Fruit fly (Drosophila melanogaster) whole organism: ENCODE data around the gene sordd2.

Experiments
- CG8478 ChIP-seq: fragments of >200 bp; optimal IDR thresholded peaks from 2 replicates; lab custom pipeline; 2018; ENCODE audit warnings: inconsistent platforms
- Dll ChIP-seq: fragments of >200 bp; optimal IDR thresholded peaks from 2 replicates; lab custom pipeline; 2017
- EcR ChIP-seq, 2 experiments: fragments of >200 bp; optimal IDR thresholded peaks; 2 replicates each; lab custom pipeline; 2017; ENCODE audit warnings: missing biosample characterization in 2 of 2, missing genetic modification characterization in 2 of 2, missing genetic modification reagents in 2 of 2
- pan ChIP-seq: fragments of >200 bp; optimal IDR thresholded peaks from 2 replicates; lab custom pipeline; 2017
- psq ChIP-seq: fragments of >200 bp; optimal IDR thresholded peaks from 2 replicates; lab custom pipeline; 2017
- usp ChIP-seq: fragments of >200 bp; optimal IDR thresholded peaks from 2 replicates; lab custom pipeline; 2017; ENCODE audit warnings: missing biosample characterization, missing genetic modification characterization, mixed read lengths

- TF ChIP-seq EcR (GFP tag; optimal IDR thresholded peaks at IDR 0.05; lab: Kevin White, UChicago) (no peak), Dll (lab: Kevin White, UChicago) (no peak), psq (lab: Kevin White, UChicago) (no peak), CG8478 (no peak), usp (GFP tag; lab: Kevin White, UChicago) (no peak), pan (no peak)
Observed at dm6 chrX:15835393-15835792, 36.4 kb upstream of the sordd2 start, which contains the start of gene Chc.
